Fruit fly (Drosophila melanogaster): ENCODE data around the gene Polr3D.

Polr3D gene

dm6 chr3L:18093875-18094274, 15.5 kb downstream of the Polr3D start (continued):
- no peak for TF ChIP-seq otp (GFP tag; IDR thresholded peaks at IDR 0.05)
- no peak for TF ChIP-seq CG15601 (tag; optimal IDR thresholded peaks at IDR 0.05)
- TF ChIP-seq CG14050 (GFP tag; IDR thresholded peaks at IDR 0.05), result no peak
- TF ChIP-seq Neu2 (GFP tag; optimal IDR thresholded peaks at IDR 0.05; ENCODE audit: borderline replicate concordance), result no peak
- TF ChIP-seq Scr (GFP tag; IDR thresholded peaks at IDR 0.05; ENCODE audit: partially characterized antibody), result no peak
- no peak for TF ChIP-seq CG18011 (GFP tag; optimal IDR thresholded peaks at IDR 0.05)

- TF ChIP-seq CG42726 (GFP tag; IDR thresholded peaks at IDR 0.05; ENCODE audit: partially characterized antibody) (peak; percentile 57), CG1832 (GFP tag; optimal IDR thresholded peaks at IDR 0.05) (no peak), Sox100B (GFP tag; optimal IDR thresholded peaks at IDR 0.05) (no peak), Fer2 (tag; optimal IDR thresholded peaks at IDR 0.05) (no peak), CG7987 (GFP tag; optimal IDR thresholded peaks at IDR 0.05) (no peak), CG16815 (GFP tag; optimal IDR thresholded peaks at IDR 0.05) (no peak), gfzf (GFP tag; optimal IDR thresholded peaks at IDR 0.05) (no peak), Jarid2 (GFP tag; optimal IDR thresholded peaks at IDR 0.05) (peak; percentile 20), insv (GFP tag; optimal IDR thresholded peaks at IDR 0.05) (no peak), CG2678 (tag; optimal IDR thresholded peaks at IDR 0.05) (no peak), z (GFP tag; IDR thresholded peaks at IDR 0.05) (no peak), CG7271 (tag; optimal IDR thresholded peaks at IDR 0.05) (no peak), CG4854 (GFP tag; optimal IDR thresholded peaks at IDR 0.05) (no peak), yki (optimal IDR thresholded peaks at IDR 0.05) (peak; percentile 20), knrl (GFP tag; IDR thresholded peaks at IDR 0.05; ENCODE audit: partially characterized antibody) (peak; percentile 73), CG1647 (GFP tag; optimal IDR thresholded peaks at IDR 0.05) (no peak), CG4328 (GFP tag; optimal IDR thresholded peaks at IDR 0.05) (no peak), CG12659 (GFP tag; optimal IDR thresholded peaks at IDR 0.05) (peak; percentile 30), CG12391 (tag; optimal IDR thresholded peaks at IDR 0.05) (no peak), lilli (GFP tag; optimal IDR thresholded peaks at IDR 0.05) (no peak), ERR (GFP tag; optimal IDR thresholded peaks at IDR 0.05) (no peak), Lim3 (GFP tag; IDR thresholded peaks at IDR 0.05) (no peak), Optix (GFP tag; IDR thresholded peaks at IDR 0.05) (no peak), CG33213 (GFP tag; optimal IDR thresholded peaks at IDR 0.05) (no peak), Scr (GFP tag; IDR thresholded peaks at IDR 0.05; ENCODE audit: partially characterized antibody) (no peak; the same call in 1 of the 2 replicates), YL-1 (GFP tag; optimal IDR thresholded peaks at IDR 0.05) (no peak), CG2199 (GFP tag; IDR thresholded peaks at IDR 0.05) (peak; percentile 96), otp (GFP tag; IDR thresholded peaks at IDR 0.05) (no peak), CG5180 (GFP tag; optimal IDR thresholded peaks at IDR 0.05) (no peak), CG7839 (tag; optimal IDR thresholded peaks at IDR 0.05) (peak; percentile 34), NK7.1 (GFP tag; optimal IDR thresholded peaks at IDR 0.05) (no peak), CG15696 (tag; optimal IDR thresholded peaks at IDR 0.05) (peak; percentile 12), BEAF-32 (GFP tag; optimal IDR thresholded peaks at IDR 0.05) (peak; percentile 43), NfI (GFP tag; optimal IDR thresholded peaks at IDR 0.05) (peak; percentile 19), CG1603 (tag; optimal IDR thresholded peaks at IDR 0.05) (peak; percentile 65), CG13624 (GFP tag; optimal IDR thresholded peaks at IDR 0.05) (peak; percentile 22), wek (GFP tag; optimal IDR thresholded peaks at IDR 0.05) (no peak), CG9727 (GFP tag; optimal IDR thresholded peaks at IDR 0.05) (no peak), cato (GFP tag; optimal IDR thresholded peaks at IDR 0.05; ENCODE audit: borderline replicate concordance) (no peak), CG2889 (GFP tag; IDR thresholded peaks at IDR 0.05) (no peak), CG11247 (GFP tag; IDR thresholded peaks at IDR 0.05) (no peak), Ets65A (GFP tag) (peak; percentile 69), pita (GFP tag; optimal IDR thresholded peaks at IDR 0.05) (no peak), dmrt99B (tag; optimal IDR thresholded peaks at IDR 0.05) (no peak), ranshi (GFP tag; IDR thresholded peaks at IDR 0.05) (no peak)
Observed at dm6 chr3L:18088027-18088426, 21.3 kb downstream of the Polr3D start.
